Fruit fly (Drosophila melanogaster): ENCODE results near the gene Eip78C.

Gene Eip78C

DNA sequence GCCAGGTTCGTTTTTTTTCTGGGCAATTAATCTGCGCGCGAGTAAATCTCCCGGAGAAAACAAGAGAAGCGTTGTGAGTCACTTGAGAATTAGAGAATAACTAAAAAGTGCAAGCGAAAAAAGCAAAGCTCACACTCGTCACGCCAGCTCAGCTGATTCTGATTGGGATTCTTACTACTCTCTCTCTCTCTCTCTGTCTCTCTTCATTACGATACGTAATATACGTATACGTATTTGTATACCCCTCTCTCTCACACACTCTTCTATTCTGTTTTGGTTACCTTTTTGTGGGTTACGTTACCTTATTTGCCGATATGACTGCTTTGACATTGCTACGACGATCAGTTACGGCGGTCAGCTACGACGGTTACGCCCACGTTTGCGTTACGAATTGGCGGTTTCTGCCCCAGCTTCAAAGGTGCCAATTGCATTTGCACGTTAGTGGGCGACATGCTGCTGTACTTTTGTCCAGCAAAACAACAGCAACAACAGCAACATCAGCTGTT is 23.6 kb upstream of the Eip78C start, which contains the start of the genes Targ1, CG10512 and Targ2 (continued):
- TF ChIP-seq Med (GFP tag) (peak; percentile 73), Aef1 (GFP tag; IDR thresholded peaks at IDR 0.05) (no peak), CG11696 (GFP tag; IDR thresholded peaks at IDR 0.05) (no peak), Rfx (GFP tag; IDR thresholded peaks at IDR 0.05) (no peak), Neu2 (GFP tag; optimal IDR thresholded peaks at IDR 0.05; ENCODE audit: borderline replicate concordance) (no peak), CG33213 (GFP tag; optimal IDR thresholded peaks at IDR 0.05) (no peak), D (optimal IDR thresholded peaks at IDR 0.05) (no peak), D (GFP tag; optimal IDR thresholded peaks at IDR 0.05) (no peak), Trl (optimal IDR thresholded peaks at IDR 0.05) (peak; percentile 52 to 89), Trl (GFP tag; optimal IDR thresholded peaks at IDR 0.05) (no peak), bigmax (GFP tag; optimal IDR thresholded peaks at IDR 0.05) (peak; percentile 11), CG9437 (GFP tag; optimal IDR thresholded peaks at IDR 0.05) (peak; percentile 99), Blimp-1 (GFP tag; optimal IDR thresholded peaks at IDR 0.05) (peak; percentile 22), Hmr (GFP tag; optimal IDR thresholded peaks at IDR 0.05) (peak; percentile 4), CG7987 (GFP tag; optimal IDR thresholded peaks at IDR 0.05) (no peak), jumu (GFP tag; optimal IDR thresholded peaks at IDR 0.05) (no peak), chinmo (GFP tag; IDR thresholded peaks at IDR 0.05; ENCODE audit: partially characterized antibody) (peak; percentile 72; the same call in 1 of the 4 replicates), slp2 (GFP tag; optimal IDR thresholded peaks at IDR 0.05) (no peak), slbo (GFP tag; IDR thresholded peaks at IDR 0.05) (no peak), CG17385 (GFP tag; optimal IDR thresholded peaks at IDR 0.05) (no peak), bowl (GFP tag; IDR thresholded peaks at IDR 0.05) (no peak), odd (GFP tag; optimal IDR thresholded peaks at IDR 0.05) (no peak)

DNA sequence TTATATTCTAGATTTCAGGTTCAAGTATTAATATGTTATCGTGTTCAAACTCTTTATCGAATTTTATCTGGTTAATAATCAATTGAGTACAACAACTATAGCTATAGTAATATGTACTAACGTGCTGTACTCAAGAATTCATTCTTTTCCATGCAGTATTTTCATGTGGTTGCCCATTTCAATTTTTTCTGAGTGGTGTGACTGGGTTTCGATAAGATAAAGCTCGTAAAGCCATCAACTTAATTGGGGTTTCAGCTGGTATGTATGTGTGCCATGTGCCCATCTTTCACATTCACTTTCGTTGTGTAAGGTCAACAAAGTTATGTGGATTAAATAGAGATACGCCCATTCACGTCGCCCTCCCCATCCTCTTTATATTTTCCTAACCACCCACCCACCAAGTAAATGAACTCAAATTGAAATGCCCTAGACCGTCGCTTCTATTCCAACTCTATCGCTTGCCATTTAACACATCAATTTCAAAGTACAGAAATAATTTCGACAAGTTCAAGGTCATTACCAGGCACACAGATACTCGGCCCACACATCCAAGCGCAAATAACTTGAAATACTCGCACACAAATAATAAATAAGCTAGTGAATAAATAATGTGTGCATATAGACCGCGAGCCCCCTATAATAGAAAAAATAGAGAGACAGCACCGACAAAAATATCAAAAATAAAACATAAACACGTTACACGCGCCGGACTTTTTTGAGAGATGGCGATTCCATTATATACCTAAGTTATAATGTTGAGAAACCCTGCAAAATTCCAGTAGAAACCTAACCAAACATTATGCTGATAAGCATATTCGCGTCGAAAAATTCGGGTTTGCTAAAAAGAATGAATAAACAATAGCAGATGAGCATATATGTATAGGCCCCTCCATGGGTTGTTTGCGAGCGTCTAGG is 21.6 kb upstream of the Eip78C start:
- TF ChIP-seq CG3163 (GFP tag; optimal IDR thresholded peaks at IDR 0.05) (no peak), bigmax (GFP tag; optimal IDR thresholded peaks at IDR 0.05) (peak; percentile 92), ind (GFP tag; optimal IDR thresholded peaks at IDR 0.05) (no peak), pum (GFP tag; optimal IDR thresholded peaks at IDR 0.05) (no peak), peb (GFP tag; IDR thresholded peaks at IDR 0.05) (no peak), CG10209 (GFP tag; optimal IDR thresholded peaks at IDR 0.05) (peak; percentile 37), Hr3 (GFP tag; optimal IDR thresholded peaks at IDR 0.05) (no peak), CG12659 (GFP tag; optimal IDR thresholded peaks at IDR 0.05) (peak; percentile 14), luna (GFP tag; optimal IDR thresholded peaks at IDR 0.05) (peak; percentile 45), lab (GFP tag; optimal IDR thresholded peaks at IDR 0.05) (peak; percentile 48), gem (tag; optimal IDR thresholded peaks at IDR 0.05) (peak; percentile 32), CG2129 (GFP tag; IDR thresholded peaks at IDR 0.05; ENCODE audit: partially characterized antibody) (no peak), Pdp1 (GFP tag; optimal IDR thresholded peaks at IDR 0.05) (peak in 1 of 2 experiments; percentile 73), CG1792 (GFP tag; optimal IDR thresholded peaks at IDR 0.05) (no peak), ftz-f1 (GFP tag; optimal IDR thresholded peaks at IDR 0.05) (peak; percentile 72), kni (GFP tag; optimal IDR thresholded peaks at IDR 0.05) (no peak), Bgb (GFP tag; IDR thresholded peaks at IDR 0.05; ENCODE audit: partially characterized antibody) (no peak), CG3065 (GFP tag; optimal IDR thresholded peaks at IDR 0.05) (no peak), slou (GFP tag; optimal IDR thresholded peaks at IDR 0.05) (no peak), Dll (GFP tag; IDR thresholded peaks at IDR 0.05; ENCODE audit: partially characterized antibody) (no peak), HHEX (GFP tag; optimal IDR thresholded peaks at IDR 0.05) (peak; percentile 14), Fer1 (GFP tag; optimal IDR thresholded peaks at IDR 0.05) (peak; percentile 51), CG14965 (GFP tag; optimal IDR thresholded peaks at IDR 0.05; ENCODE audit: borderline replicate concordance) (no peak), pita (GFP tag; optimal IDR thresholded peaks at IDR 0.05) (no peak), ewg (GFP tag; optimal IDR thresholded peaks at IDR 0.05) (no peak), Ravus (GFP tag; IDR thresholded peaks at IDR 0.05) (no peak), NfI (GFP tag; optimal IDR thresholded peaks at IDR 0.05) (no peak)

Measured in whole organism, embryonic.